Fruit fly (Drosophila melanogaster): ENCODE measurements around the gene CG14050.

DNA sequence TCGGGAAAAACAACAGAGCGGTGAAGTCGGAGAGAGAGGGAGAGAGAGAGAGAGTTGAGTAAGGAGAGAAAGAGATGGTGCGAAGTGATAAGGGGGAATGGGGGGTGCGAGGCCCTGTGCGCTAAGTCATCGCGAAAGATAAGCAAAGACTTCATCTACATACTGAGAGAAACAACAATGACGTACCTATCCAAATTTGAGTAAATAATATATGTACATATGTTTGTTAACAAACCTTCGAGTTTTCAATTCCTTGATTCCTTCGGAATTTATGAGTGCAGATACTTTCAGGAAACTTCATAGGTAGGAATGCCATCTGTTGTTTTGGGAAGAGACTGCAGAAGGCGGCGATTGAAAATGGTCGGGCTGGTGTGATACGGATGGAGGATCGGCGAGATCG lies 10.4 kb upstream of the CG14050 start:
- TF ChIP-seq cic (GFP tag; optimal IDR thresholded peaks at IDR 0.05) (no peak), CG12768 (GFP tag; optimal IDR thresholded peaks at IDR 0.05) (no peak)
